Worm (Caenorhabditis elegans): ENCODE data around the gene C17H11.6.

C17H11.6 gene

DNA sequence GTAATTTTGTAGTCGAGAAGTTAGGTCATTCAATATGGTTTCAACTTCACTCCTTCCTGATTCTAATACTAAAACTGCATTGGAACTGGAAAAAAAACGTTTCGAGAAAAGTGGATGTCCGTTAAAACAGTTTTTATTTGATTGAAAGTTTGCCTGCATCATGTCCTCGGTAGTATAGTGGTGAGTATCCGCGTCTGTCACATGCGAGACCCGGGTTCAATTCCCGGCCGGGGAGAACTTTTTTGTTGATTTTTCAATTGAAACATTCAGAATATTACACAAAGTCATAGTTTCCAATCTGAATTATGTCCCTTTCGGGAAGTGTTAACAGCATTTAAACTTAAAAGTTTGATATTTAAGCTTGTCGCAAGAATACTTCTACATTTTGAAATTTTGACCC, 54.6 kb downstream of the C17H11.6 start (continued):
- no peak for TF ChIP-seq madf-3 (GFP tag; IDR thresholded peaks at IDR 0.05)
- no peak for TF ChIP-seq sea-2 (GFP tag; IDR thresholded peaks at IDR 0.05)
- TF ChIP-seq lsl-1 (GFP tag; optimal IDR thresholded peaks at IDR 0.05): no peak
- no peak for TF ChIP-seq cebp-1 (GFP tag; IDR thresholded peaks at IDR 0.05)
- TF ChIP-seq cebp-1 (tag; optimal IDR thresholded peaks at IDR 0.05): no peak
- TF ChIP-seq F22D6.2 (tag; optimal IDR thresholded peaks at IDR 0.05): no peak
- TF ChIP-seq egrh-3 (GFP tag; IDR thresholded peaks at IDR 0.05): no peak
- no peak for TF ChIP-seq aptf-2 (GFP tag; conservative IDR thresholded peaks at IDR 0.05)
- TF ChIP-seq attf-3 (GFP tag; conservative IDR thresholded peaks at IDR 0.05): no peak
- TF ChIP-seq ceh-79 (tag; optimal IDR thresholded peaks at IDR 0.05): no peak
- no peak for TF ChIP-seq F33H1.4 (GFP tag; IDR thresholded peaks at IDR 0.05)
- TF ChIP-seq ceh-58 (GFP tag; IDR thresholded peaks at IDR 0.05): no peak
- TF ChIP-seq ZK185.1 (tag; optimal IDR thresholded peaks at IDR 0.05; ENCODE audit: poor library complexity, severe bottlenecking): no peak
- TF ChIP-seq bed-2 (GFP tag; IDR thresholded peaks at IDR 0.05): no peak
- peak; percentile 43; the same call in 1 of the 2 replicates for TF ChIP-seq hmg-1.2 (GFP tag; IDR thresholded peaks at IDR 0.05)
- TF ChIP-seq Y79H2A.3 (GFP tag; conservative IDR thresholded peaks at IDR 0.05): no peak
- no peak for TF ChIP-seq tlf-1 (GFP tag; optimal IDR thresholded peaks at IDR 0.05)
- TF ChIP-seq ekl-4 (GFP tag; IDR thresholded peaks at IDR 0.05): no peak
- peak; percentile 57; the same call in 1 of the 2 replicates for TF ChIP-seq D2030.7 (GFP tag; IDR thresholded peaks at IDR 0.05)
- no peak for TF ChIP-seq hmg-20 (GFP tag; IDR thresholded peaks at IDR 0.05)
- TF ChIP-seq repo-1 (tag; optimal IDR thresholded peaks at IDR 0.05): no peak
- no peak for TF ChIP-seq xnd-1 (tag; optimal IDR thresholded peaks at IDR 0.05)
- TF ChIP-seq B0261.1 (tag; optimal IDR thresholded peaks at IDR 0.05): peak; percentile 72
- TF ChIP-seq ztf-28 (GFP tag; IDR thresholded peaks at IDR 0.05): no peak
- TF ChIP-seq madf-8 (GFP tag; conservative IDR thresholded peaks at IDR 0.05): no peak
- TF ChIP-seq nhr-120 (GFP tag; IDR thresholded peaks at IDR 0.05): no peak
- peak; percentile 39; the same call in 1 of the 2 replicates for TF ChIP-seq ztf-25 (GFP tag; IDR thresholded peaks at IDR 0.05)
- TF ChIP-seq Y56A3A.18 (GFP tag; IDR thresholded peaks at IDR 0.05): no peak
- TF ChIP-seq nhr-179 (tag; optimal IDR thresholded peaks at IDR 0.05): no peak
- TF ChIP-seq mes-4 (tag; optimal IDR thresholded peaks at IDR 0.05): no peak
- no peak for TF ChIP-seq pha-4 (tag; optimal IDR thresholded peaks at IDR 0.05)
- no peak for TF ChIP-seq somi-1 (GFP tag; optimal IDR thresholded peaks at IDR 0.05)
- no peak for TF ChIP-seq F39B2.1 (GFP tag; IDR thresholded peaks at IDR 0.05)
- TF ChIP-seq T26A5.8 (tag; optimal IDR thresholded peaks at IDR 0.05): no peak
- TF ChIP-seq F52B5.7 (tag; optimal IDR thresholded peaks at IDR 0.05): no peak
- no peak for TF ChIP-seq hrde-1 (tag; optimal IDR thresholded peaks at IDR 0.05; ENCODE audit: borderline replicate concordance)
- no peak for TF ChIP-seq lin-35 (GFP tag; optimal IDR thresholded peaks at IDR 0.05)
- TF ChIP-seq ccch-3 (GFP tag; optimal IDR thresholded peaks at IDR 0.05): no peak
- no peak for TF ChIP-seq mel-28 (tag; optimal IDR thresholded peaks at IDR 0.05; ENCODE audit: borderline replicate concordance)
- no peak for TF ChIP-seq tbx-9 (tag; optimal IDR thresholded peaks at IDR 0.05; ENCODE audit: borderline replicate concordance)
- TF ChIP-seq ztf-18 (tag; optimal IDR thresholded peaks at IDR 0.05): no peak
- TF ChIP-seq C06A6.2 (GFP tag; conservative IDR thresholded peaks at IDR 0.05): no peak
- TF ChIP-seq chd-7 (tag; optimal IDR thresholded peaks at IDR 0.05): no peak
- peak; percentile 72; the same call in 1 of the 2 replicates for TF ChIP-seq lin-26 (GFP tag; IDR thresholded peaks at IDR 0.05)
- TF ChIP-seq ama-1 (optimal IDR thresholded peaks at IDR 0.05): no peak
- TF ChIP-seq ama-1 (GFP tag; optimal IDR thresholded peaks at IDR 0.05): peak in 1 of 2 experiments; percentile 56
- TF ChIP-seq snpc-4 (GFP tag; optimal IDR thresholded peaks at IDR 0.05): no peak
- TF ChIP-seq snpc-4 (tag; optimal IDR thresholded peaks at IDR 0.05): no peak
- TF ChIP-seq unc-130 (GFP tag; optimal IDR thresholded peaks at IDR 0.05): no peak
- TF ChIP-seq egl-44 (GFP tag; IDR thresholded peaks at IDR 0.05): no peak
- TF ChIP-seq ztf-26 (tag; optimal IDR thresholded peaks at IDR 0.05): no peak
